Worm (Caenorhabditis elegans): ENCODE measurements around the gene C27A7.5.

ce11 chrV:12183854-12184253 lies 21.7 kb upstream of the C27A7.5 start, which contains the start of gene usip-1:
- TF ChIP-seq sdc-2 (tag; optimal IDR thresholded peaks at IDR 0.05) = no peak
- no peak for TF ChIP-seq C38D4.7 (GFP tag; optimal IDR thresholded peaks at IDR 0.05)
- no peak for TF ChIP-seq unc-3 (GFP tag; conservative IDR thresholded peaks at IDR 0.05)
- TF ChIP-seq unc-3 (tag; optimal IDR thresholded peaks at IDR 0.05) = no peak
- TF ChIP-seq elt-2 (tag; optimal IDR thresholded peaks at IDR 0.05) = no peak
- TF ChIP-seq ceh-2 (tag; optimal IDR thresholded peaks at IDR 0.05) = no peak
- no peak for TF ChIP-seq unc-55 (GFP tag; optimal IDR thresholded peaks at IDR 0.05)
- no peak for TF ChIP-seq fkh-10 (GFP tag; optimal IDR thresholded peaks at IDR 0.05)
